Fruit fly (Drosophila melanogaster) whole organism, prepupa: ENCODE results near the gene ATPsynbeta.
A peak's percentile ranks its signal among the peaks of the same experiment; 100 is the strongest.

ENCODE experiments used
- Blimp-1 ChIP-seq: fragments of 200-800 bp; sonication (Bioruptor generic); optimal IDR thresholded peaks from 3 replicates; lab custom pipeline; 2017; ENCODE audit warnings: missing biosample characterization, missing genetic modification characterization, mild to moderate bottlenecking, moderate library complexity, missing genetic modification reagents
- CG10631 ChIP-seq: fragments of 200-800 bp; sonication (Bioruptor generic); optimal IDR thresholded peaks from 2 replicates; lab custom pipeline; 2016; ENCODE audit warnings: missing biosample characterization, missing genetic modification characterization
- CG11902 ChIP-seq: fragments of 200-800 bp; sonication (Bioruptor generic); optimal IDR thresholded peaks from 3 replicates; lab custom pipeline; 2016; ENCODE audit warnings: missing biosample characterization, missing genetic modification characterization
- CG15336 ChIP-seq: fragments of 200-800 bp; sonication (Bioruptor generic); IDR thresholded peaks from 2 replicates; pipeline ENCODE4 v1.3.6; 2022; ENCODE audit warnings: missing biosample characterization, missing genetic modification characterization
- CG1621 ChIP-seq: fragments of 200-800 bp; sonication (Bioruptor generic); optimal IDR thresholded peaks from 3 replicates; lab custom pipeline; 2018; ENCODE audit warnings: missing biosample characterization, mild to moderate bottlenecking, missing genetic modification characterization
- CG34406 ChIP-seq: fragments of 200-800 bp; sonication (Bioruptor generic); optimal IDR thresholded peaks from 3 replicates; lab custom pipeline; 2016; ENCODE audit warnings: missing biosample characterization, missing genetic modification characterization
- CG3919 ChIP-seq: fragments of 200-800 bp; sonication (Bioruptor generic); optimal IDR thresholded peaks from 3 replicates; lab custom pipeline; 2016; ENCODE audit warnings: missing biosample characterization, missing genetic modification characterization
- CG6276 ChIP-seq: fragments of 200-800 bp; sonication (Bioruptor generic); optimal IDR thresholded peaks from 2 replicates; lab custom pipeline; 2017; ENCODE audit warnings: missing biosample characterization, mild to moderate bottlenecking, missing genetic modification characterization
- CG6792 ChIP-seq: fragments of 200-800 bp; sonication (Bioruptor generic); optimal IDR thresholded peaks from 3 replicates; lab custom pipeline; 2016; ENCODE audit warnings: missing biosample characterization, missing genetic modification characterization
- CG8319 ChIP-seq: fragments of 200-800 bp; sonication (Bioruptor generic); optimal IDR thresholded peaks from 3 replicates; lab custom pipeline; 2016; ENCODE audit warnings: missing biosample characterization, missing genetic modification characterization
- CG8632 ChIP-seq: fragments of 200-800 bp; sonication (Bioruptor generic); optimal IDR thresholded peaks from 3 replicates; lab custom pipeline; 2016; ENCODE audit warnings: missing biosample characterization, missing genetic modification characterization
- CG9139 ChIP-seq: fragments of 200-800 bp; sonication (Bioruptor generic); optimal IDR thresholded peaks from 3 replicates; lab custom pipeline; 2017; ENCODE audit warnings: missing biosample characterization, mild to moderate bottlenecking, missing genetic modification characterization
- Eip75B ChIP-seq: fragments of 200-800 bp; sonication (Bioruptor generic); optimal IDR thresholded peaks from 3 replicates; lab custom pipeline; 2016; ENCODE audit warnings: missing biosample characterization, missing genetic modification characterization
- Eip78C ChIP-seq: fragments of 200-800 bp; sonication (Bioruptor generic); peaks from one replicate; lab custom pipeline; 2016; ENCODE audit warnings: missing biosample characterization, missing genetic modification characterization
- Eip93F ChIP-seq: fragments of 200-800 bp; sonication (Bioruptor generic); optimal IDR thresholded peaks from 2 replicates; lab custom pipeline; 2016; ENCODE audit warnings: missing biosample characterization, mild to moderate bottlenecking, missing genetic modification characterization
- Ets96B ChIP-seq: fragments of 200-800 bp; optimal IDR thresholded peaks from 2 replicates; lab custom pipeline; 2019; ENCODE audit warnings: missing biosample characterization, mild to moderate bottlenecking, missing genetic modification characterization, moderate library complexity
- Gug ChIP-seq: fragments of 200-800 bp; sonication (Bioruptor generic); IDR thresholded peaks from 2 replicates; pipeline ENCODE4 v1.3.6; 2022; ENCODE audit warnings: missing biosample characterization, missing genetic modification characterization
- Hr39 ChIP-seq: fragments of 200-800 bp; sonication (Bioruptor generic); optimal IDR thresholded peaks from 2 replicates; lab custom pipeline; 2016; ENCODE audit warnings: missing biosample characterization, missing genetic modification characterization
- Hr4 ChIP-seq: fragments of 200-800 bp; sonication (Bioruptor generic); optimal IDR thresholded peaks from 3 replicates; lab custom pipeline; 2016; ENCODE audit warnings: missing biosample characterization, missing genetic modification characterization
- Lpt ChIP-seq: fragments of 200-800 bp; sonication (Bioruptor generic); optimal IDR thresholded peaks from 3 replicates; lab custom pipeline; 2016; ENCODE audit warnings: missing biosample characterization, missing genetic modification characterization
- Met ChIP-seq: fragments of 200-800 bp; sonication (Bioruptor generic); optimal IDR thresholded peaks from 3 replicates; lab custom pipeline; 2016; ENCODE audit warnings: missing biosample characterization, missing genetic modification characterization
- OdsH ChIP-seq: fragments of 200-800 bp; sonication (Bioruptor generic); optimal IDR thresholded peaks from 3 replicates; lab custom pipeline; 2016; ENCODE audit warnings: missing biosample characterization, missing genetic modification characterization
- achi ChIP-seq: fragments of 200-800 bp; sonication (Bioruptor generic); optimal IDR thresholded peaks from 3 replicates; lab custom pipeline; 2016; ENCODE audit warnings: missing biosample characterization, missing genetic modification characterization
- acj6 ChIP-seq: fragments of 200-800 bp; sonication (Bioruptor generic); optimal IDR thresholded peaks from 3 replicates; lab custom pipeline; 2016; ENCODE audit warnings: missing biosample characterization, missing genetic modification characterization
- dac ChIP-seq: fragments of 200-800 bp; sonication (Bioruptor generic); optimal IDR thresholded peaks from 2 replicates; lab custom pipeline; 2017; ENCODE audit warnings: missing biosample characterization, mild to moderate bottlenecking, missing genetic modification characterization
- esn ChIP-seq: fragments of 200-800 bp; sonication (Bioruptor generic); optimal IDR thresholded peaks from 2 replicates; lab custom pipeline; 2016; ENCODE audit warnings: missing biosample characterization, mild to moderate bottlenecking, missing genetic modification characterization, moderate library complexity
- fd85E ChIP-seq: fragments of 200-800 bp; sonication (Bioruptor generic); optimal IDR thresholded peaks from 3 replicates; lab custom pipeline; 2016; ENCODE audit warnings: missing biosample characterization, missing genetic modification characterization
- net ChIP-seq: fragments of 200-800 bp; sonication (Bioruptor generic); optimal IDR thresholded peaks from 3 replicates; lab custom pipeline; 2016; ENCODE audit warnings: missing biosample characterization, missing genetic modification characterization
- spab ChIP-seq: fragments of 200-800 bp; sonication (Bioruptor generic); optimal IDR thresholded peaks from 2 replicates; lab custom pipeline; 2017; ENCODE audit warnings: missing biosample characterization, mild to moderate bottlenecking, missing genetic modification characterization, missing genetic modification reagents
- vri ChIP-seq: fragments of 200-800 bp; sonication (Bioruptor generic); optimal IDR thresholded peaks from 3 replicates; lab custom pipeline; 2016; ENCODE audit warnings: missing biosample characterization, mild to moderate bottlenecking, missing genetic modification characterization

ATPsynbeta gene

dm6 chr4:1062957-1063812 lies 31.9 kb downstream of the ATPsynbeta start:
- TF ChIP-seq acj6 (GFP tag; lab: Kevin White, UChicago) (no peak), Ets96B (tag; lab: Kevin White, UChicago) (no peak)

dm6 chr4:1064219-1064618 lies 32.9 kb downstream of the ATPsynbeta start:
- peak; percentile 1 for TF ChIP-seq CG10631 (GFP tag; lab: Kevin White, UChicago)
- peak; percentile 11 for TF ChIP-seq esn (GFP tag; lab: Kevin White, UChicago)
- no peak for TF ChIP-seq dac (GFP tag; lab: Kevin White, UChicago)
- no peak for TF ChIP-seq CG6792 (GFP tag; lab: Kevin White, UChicago)
- TF ChIP-seq OdsH (GFP tag; lab: Kevin White, UChicago), result peak; percentile 46
- no peak for TF ChIP-seq CG1621 (tag; lab: Kevin White, UChicago)
- no peak for TF ChIP-seq vri (GFP tag; lab: Kevin White, UChicago)
- TF ChIP-seq Met (GFP tag; lab: Kevin White, UChicago), result no peak
- peak; percentile 27 for TF ChIP-seq Ets96B (tag; lab: Kevin White, UChicago)
- TF ChIP-seq achi (GFP tag; lab: Kevin White, UChicago), result peak; percentile 36
- TF ChIP-seq CG8632 (GFP tag; lab: Kevin White, UChicago), result no peak
- no peak for TF ChIP-seq CG34406 (GFP tag; lab: Kevin White, UChicago)
- TF ChIP-seq net (GFP tag; lab: Kevin White, UChicago), result no peak
- no peak for TF ChIP-seq Eip78C
- TF ChIP-seq acj6 (GFP tag; lab: Kevin White, UChicago), result peak; percentile 26
- TF ChIP-seq fd85E, result no peak

- TF ChIP-seq CG6276 (no peak), CG8319 (GFP tag; lab: Kevin White, UChicago) (no peak), Hr4 (GFP tag; lab: Kevin White, UChicago) (no peak), CG15336 (GFP tag; lab: Robert Waterston, UW) (no peak), Hr39 (GFP tag; lab: Kevin White, UChicago) (no peak), CG3919 (GFP tag; lab: Kevin White, UChicago) (no peak), Gug (GFP tag; lab: Robert Waterston, UW) (no peak), Eip75B (no peak), CG8632 (GFP tag; lab: Kevin White, UChicago) (no peak), Eip93F (GFP tag; lab: Kevin White, UChicago) (no peak), CG11902 (GFP tag; lab: Kevin White, UChicago) (no peak), spab (GFP tag; lab: Kevin White, UChicago) (no peak), Lpt (GFP tag; lab: Kevin White, UChicago) (no peak), CG9139 (GFP tag; lab: Kevin White, UChicago) (no peak), CG1621 (tag; lab: Kevin White, UChicago) (no peak), Met (GFP tag; lab: Kevin White, UChicago) (no peak), Blimp-1 (GFP tag; lab: Kevin White, UChicago) (no peak)
- TF ChIP-seq, all 60 proteins: peak for 0
These were observed 33.5 kb downstream of the ATPsynbeta start, which contains the start of gene Zyx for dm6 chr4:1064652-1065218. TSS of gene Zyx (minus strand) at chr4:1065001.
